Fruit fly (Drosophila melanogaster) whole organism, pupa: ENCODE results near the gene CG14273.

Experiments
- CG10348 ChIP-seq: fragments of 200-800 bp; sonication (Bioruptor generic); IDR thresholded peaks from 2 replicates; pipeline ENCODE4 v1.3.6; 2022; ENCODE audit warnings: missing biosample characterization, missing genetic modification characterization
- CG12605 ChIP-seq: fragments of 200-800 bp; sonication (Bioruptor generic); IDR thresholded peaks from 2 replicates; pipeline ENCODE4 v1.3.6; 2022; ENCODE audit warnings: missing biosample characterization, missing genetic modification characterization
- CG13204 ChIP-seq: fragments of 200-800 bp; sonication (Bioruptor generic); optimal IDR thresholded peaks from 2 replicates; lab custom pipeline; 2018; ENCODE audit warnings: missing biosample characterization, mild to moderate bottlenecking, missing genetic modification characterization, moderate library complexity
- CG14655 ChIP-seq: fragments of 200-800 bp; sonication (Bioruptor generic); optimal IDR thresholded peaks from 3 replicates; lab custom pipeline; 2017; ENCODE audit warnings: mild to moderate bottlenecking, missing biosample characterization, missing genetic modification reagents, missing genetic modification characterization
- CG15710 ChIP-seq: fragments of 200-800 bp; sonication (Bioruptor generic); optimal IDR thresholded peaks from 2 replicates; lab custom pipeline; 2018; ENCODE audit warnings: missing biosample characterization, mild to moderate bottlenecking, missing genetic modification characterization, moderate library complexity
- CG17806 ChIP-seq: fragments of 200-800 bp; sonication (Bioruptor generic); optimal IDR thresholded peaks from 2 replicates; lab custom pipeline; 2018; ENCODE audit warnings: missing biosample characterization, mild to moderate bottlenecking, missing genetic modification characterization, moderate library complexity
- CG32121 ChIP-seq: fragments of 200-800 bp; sonication (Bioruptor generic); IDR thresholded peaks from 2 replicates; pipeline ENCODE4 v1.3.6; 2022; ENCODE audit warnings: missing biosample characterization, missing genetic modification characterization
- CG34367 ChIP-seq: fragments of 200-800 bp; sonication (Bioruptor generic); optimal IDR thresholded peaks from 2 replicates; lab custom pipeline; 2018; ENCODE audit warnings: missing biosample characterization, mild to moderate bottlenecking, missing genetic modification characterization
- CG4496 ChIP-seq: fragments of 200-800 bp; sonication (Bioruptor generic); IDR thresholded peaks from 3 replicates; pipeline ENCODE4 v1.3.6; 2022; ENCODE audit warnings: missing biosample characterization, missing genetic modification characterization
- CG8159 ChIP-seq: fragments of 200-800 bp; sonication (Bioruptor generic); optimal IDR thresholded peaks from 3 replicates; lab custom pipeline; 2018; ENCODE audit warnings: missing biosample characterization, mild to moderate bottlenecking, missing genetic modification characterization, moderate library complexity
- CG8301 ChIP-seq: fragments of 200-800 bp; sonication (Bioruptor generic); optimal IDR thresholded peaks from 2 replicates; lab custom pipeline; 2018; ENCODE audit warnings: missing biosample characterization, mild to moderate bottlenecking, missing genetic modification characterization
- CG9948 ChIP-seq: fragments of 200-800 bp; sonication (Bioruptor generic); optimal IDR thresholded peaks from 2 replicates; lab custom pipeline; 2018; ENCODE audit warnings: missing biosample characterization, mild to moderate bottlenecking, missing genetic modification characterization, moderate library complexity
- D1 ChIP-seq: fragments of 200-800 bp; sonication (Bioruptor generic); optimal IDR thresholded peaks from 2 replicates; lab custom pipeline; 2018; ENCODE audit warnings: missing biosample characterization, mild to moderate bottlenecking, missing genetic modification characterization, moderate library complexity
- EcR ChIP-seq: fragments of 200-800 bp; sonication (Bioruptor generic); optimal IDR thresholded peaks from 3 replicates; lab custom pipeline; 2019; ENCODE audit warnings: missing biosample characterization, missing genetic modification characterization, mild to moderate bottlenecking, moderate library complexity, missing genetic modification reagents
- Ets98B ChIP-seq: fragments of 200-800 bp; sonication (Bioruptor generic); IDR thresholded peaks from 2 replicates; pipeline ENCODE4 v1.3.6; 2022; ENCODE audit warnings: missing biosample characterization, missing genetic modification characterization
- Pif1A ChIP-seq: fragments of 200-800 bp; sonication (Bioruptor generic); optimal IDR thresholded peaks from 3 replicates; lab custom pipeline; 2016; ENCODE audit warnings: missing biosample characterization, missing genetic modification characterization
- Pif1B ChIP-seq: fragments of 200-800 bp; sonication (Bioruptor generic); optimal IDR thresholded peaks from 3 replicates; lab custom pipeline; 2016; ENCODE audit warnings: missing biosample characterization, missing genetic modification characterization
- Snoo ChIP-seq: fragments of 200-800 bp; sonication (Bioruptor generic); optimal IDR thresholded peaks from 3 replicates; lab custom pipeline; 2017; ENCODE audit warnings: missing biosample characterization, mild to moderate bottlenecking, missing genetic modification characterization, inconsistent platforms
- fd96Ca ChIP-seq: fragments of 200-800 bp; sonication (Bioruptor generic); IDR thresholded peaks from 3 replicates; pipeline ENCODE4 v1.3.6; 2022; ENCODE audit warnings: missing biosample characterization, missing genetic modification characterization
- gl ChIP-seq: fragments of 200-800 bp; sonication (Bioruptor generic); optimal IDR thresholded peaks from 2 replicates; lab custom pipeline; 2018; ENCODE audit warnings: missing biosample characterization, mild to moderate bottlenecking, missing genetic modification characterization
- rn ChIP-seq: fragments of 200-800 bp; sonication (Bioruptor generic); IDR thresholded peaks from 2 replicates; pipeline ENCODE4 v1.3.6; 2022; ENCODE audit warnings: missing biosample characterization, missing genetic modification characterization

The CG14273 gene

dm6 chr2L:8339751-8340349 is 2.6 kb upstream of the CG14273 start:
- TF ChIP-seq CG9948 (no peak), CG34367 (tag; lab: Kevin White, UChicago) (no peak)
- TF ChIP-seq, all 21 proteins: peak for 0

- TF ChIP-seq CG32121 (GFP tag; lab: Robert Waterston, UW) (no peak), Ets98B (GFP tag; lab: Robert Waterston, UW) (no peak), CG17806 (no peak), D1 (tag; lab: Kevin White, UChicago) (no peak), CG8301 (tag; lab: Kevin White, UChicago) (no peak), rn (no peak), CG15710 (tag; lab: Kevin White, UChicago) (no peak), CG12605 (GFP tag; lab: Robert Waterston, UW) (no peak)
Observed at dm6 chr2L:8344536-8344935, 2.0 kb downstream of the CG14273 start.

dm6 chr2L:8346260-8346659 is 3.8 kb downstream of the CG14273 start, which contains the start of gene CG7778:
TSS of gene CG7778 (plus strand) at chr2L:8346620.
- TF ChIP-seq fd96Ca (GFP tag; lab: Robert Waterston, UW) (no peak), CG12605 (GFP tag; lab: Robert Waterston, UW) (no peak), CG14655 (GFP tag; lab: Kevin White, UChicago) (no peak), EcR (GFP tag; lab: Kevin White, UChicago) (no peak), CG13204 (GFP tag; lab: Kevin White, UChicago) (no peak), CG15710 (tag; lab: Kevin White, UChicago) (no peak), Pif1B (no peak), CG4496 (GFP tag; lab: Robert Waterston, UW) (no peak), CG32121 (GFP tag; lab: Robert Waterston, UW) (no peak), Ets98B (GFP tag; lab: Robert Waterston, UW) (no peak), CG9948 (no peak), CG17806 (no peak), Pif1A (GFP tag; lab: Kevin White, UChicago) (no peak), Snoo (tag; lab: Kevin White, UChicago) (no peak), CG10348 (GFP tag; lab: Robert Waterston, UW) (no peak)

dm6 chr2L:8350560-8351171 is 8.2 kb downstream of the CG14273 start:
- TF ChIP-seq CG15710 (tag; lab: Kevin White, UChicago) (no peak), fd96Ca (GFP tag; lab: Robert Waterston, UW) (no peak), CG32121 (GFP tag; lab: Robert Waterston, UW) (no peak), CG8159 (tag; lab: Kevin White, UChicago) (no peak), CG34367 (tag; lab: Kevin White, UChicago) (no peak), gl (tag; lab: Kevin White, UChicago) (no peak), CG4496 (GFP tag; lab: Robert Waterston, UW) (no peak)

dm6 chr2L:8351333-8351732 is 8.8 kb downstream of the CG14273 start:
- TF ChIP-seq Pif1B (no peak), CG17806 (no peak), D1 (tag; lab: Kevin White, UChicago) (no peak)
- TF ChIP-seq, all 21 proteins: peak for 0

dm6 chr2L:8351864-8352263 is 9.4 kb downstream of the CG14273 start, which contains the start of gene Mur29B:
TSS of gene Mur29B (plus strand) at chr2L:8352187.
- TF ChIP-seq D1 (tag; lab: Kevin White, UChicago): no peak
- no peak for TF ChIP-seq CG34367 (tag; lab: Kevin White, UChicago)
- TF ChIP-seq CG8301 (tag; lab: Kevin White, UChicago): no peak
- no peak for TF ChIP-seq CG13204 (GFP tag; lab: Kevin White, UChicago)
- TF ChIP-seq CG32121 (GFP tag; lab: Robert Waterston, UW): no peak
- TF ChIP-seq CG9948: no peak
- TF ChIP-seq Ets98B (GFP tag; lab: Robert Waterston, UW): no peak
- TF ChIP-seq Pif1B: no peak
- TF ChIP-seq Snoo (tag; lab: Kevin White, UChicago): no peak
- no peak for TF ChIP-seq CG14655 (GFP tag; lab: Kevin White, UChicago)
- TF ChIP-seq CG10348 (GFP tag; lab: Robert Waterston, UW): no peak
- TF ChIP-seq Pif1A (GFP tag; lab: Kevin White, UChicago): no peak
- no peak for TF ChIP-seq EcR (GFP tag; lab: Kevin White, UChicago)
- TF ChIP-seq CG4496 (GFP tag; lab: Robert Waterston, UW): no peak
- no peak for TF ChIP-seq CG8159 (tag; lab: Kevin White, UChicago)
- no peak for TF ChIP-seq rn
- TF ChIP-seq gl (tag; lab: Kevin White, UChicago): no peak
- no peak for TF ChIP-seq CG17806
- TF ChIP-seq CG12605 (GFP tag; lab: Robert Waterston, UW): no peak
- TF ChIP-seq CG15710 (tag; lab: Kevin White, UChicago): no peak
